Worm (Caenorhabditis elegans) whole organism, young adult: ENCODE data around the gene ZC373.5.

Experiments
- F57A8.1 ChIP-seq: fragments of 200-800 bp; sonication (Bioruptor generic); optimal IDR thresholded peaks from 2 replicates; lab custom pipeline; 2018; ENCODE audit warnings: mild to moderate bottlenecking, missing genetic modification characterization, moderate library complexity, missing compliant biosample characterization
- T07F8.4 ChIP-seq: sonication (generic microtip); optimal IDR thresholded peaks from 2 replicates; lab custom pipeline; 2016; ENCODE audit warnings: mild to moderate bottlenecking, missing genetic modification characterization, moderate library complexity, missing compliant biosample characterization
- ccch-3 ChIP-seq: fragments of 200-800 bp; sonication (Bioruptor generic); optimal IDR thresholded peaks from 2 replicates; lab custom pipeline; 2018; ENCODE audit warnings: mild to moderate bottlenecking, missing genetic modification characterization, missing compliant biosample characterization
- ceh-58 ChIP-seq: fragments of 200-800 bp; sonication (Bioruptor generic); IDR thresholded peaks from 2 replicates; pipeline ENCODE4 v1.3.6; 2022; ENCODE audit warnings: missing genetic modification characterization, missing compliant biosample characterization
- dpl-1 ChIP-seq: fragments of 150-350 bp; optimal IDR thresholded peaks from 2 replicates; lab custom pipeline; 2014; ENCODE audit warnings: missing biosample characterization, missing genetic modification reagents, missing genetic modification characterization
- pbrm-1 ChIP-seq: fragments of 200-800 bp; sonication (Bioruptor generic); IDR thresholded peaks from 2 replicates; pipeline ENCODE4 v1.3.6; 2022; ENCODE audit warnings: missing genetic modification reagents, missing genetic modification characterization, missing compliant biosample characterization
- pha-4 ChIP-seq: fragments of 150-350 bp; sonication (generic microtip); optimal IDR thresholded peaks from 2 replicates; lab custom pipeline; 2014; ENCODE audit warnings: missing biosample characterization, missing genetic modification reagents, missing genetic modification characterization
- snpc-4 ChIP-seq, 5 experiments: fragments of 150-350 bp in 1 of 5; sonication (generic microtip) in 4 of 5; optimal IDR thresholded peaks; 2 replicates each; lab custom pipeline; 2014 to 2018; ENCODE audit warnings: missing genetic modification characterization in 5 of 5, missing biosample characterization in 3 of 5, antibody characterized with exemption in 2 of 5, mild to moderate bottlenecking in 2 of 5, missing compliant biosample characterization in 2 of 5, missing genotype in 2 of 5, moderate library complexity in 2 of 5, missing genetic modification reagents in 1 of 5
- unc-62 ChIP-seq: fragments of 150-350 bp; optimal IDR thresholded peaks from 2 replicates; lab custom pipeline; 2014; ENCODE audit warnings: missing biosample characterization, missing genetic modification reagents, missing genetic modification characterization
- ztf-22 ChIP-seq: fragments of 200-800 bp; sonication (Bioruptor generic); optimal IDR thresholded peaks from 2 replicates; lab custom pipeline; 2018; ENCODE audit warnings: mild to moderate bottlenecking, missing genetic modification characterization, moderate library complexity, missing compliant biosample characterization

DNA sequence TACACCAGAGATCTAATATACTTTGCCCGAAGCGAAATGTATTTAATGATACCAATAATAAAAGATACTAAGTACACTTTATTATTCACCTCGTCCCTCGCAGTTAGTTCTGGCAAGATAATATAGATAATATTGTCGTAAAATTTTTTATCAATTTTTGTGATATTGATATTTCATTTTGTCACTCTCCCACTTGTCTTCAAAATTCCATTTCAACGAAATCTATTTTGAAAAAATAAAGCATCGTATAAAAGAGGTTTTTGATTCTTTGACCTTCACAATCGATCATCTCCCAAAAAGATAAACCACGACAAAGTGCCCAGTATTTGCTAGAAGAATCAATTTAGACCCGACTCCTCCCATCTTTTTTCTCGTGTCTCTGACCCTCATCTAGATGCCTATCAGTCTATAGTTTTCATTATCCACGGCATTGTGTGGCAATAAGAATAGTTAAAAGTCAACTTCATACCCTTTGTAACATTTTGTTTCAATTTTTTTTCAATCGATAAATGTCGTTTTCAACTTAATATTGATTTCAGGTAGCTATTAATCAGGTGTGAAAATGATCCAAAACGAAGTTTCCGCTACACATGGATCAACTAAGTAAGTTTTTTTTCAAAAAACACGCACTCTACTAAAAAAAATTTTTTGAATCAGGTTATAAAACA is 20.3 kb downstream of the ZC373.5 start, which contains the start of gene cbs-1:
- no peak for TF ChIP-seq pbrm-1 (GFP tag; lab: Robert Waterston, UW)
- TF ChIP-seq pha-4 (tag; lab: Kevin White, UChicago): no peak
- no peak for TF ChIP-seq T07F8.4 (tag; lab: Kevin White, UChicago)
- no peak for TF ChIP-seq ztf-22 (GFP tag; lab: Kevin White, UChicago)
- no peak for TF ChIP-seq ceh-58 (GFP tag; lab: Robert Waterston, UW)
- no peak for TF ChIP-seq snpc-4 (GFP tag; optimal IDR thresholded peaks at IDR 0.05; lab: Kevin White, UChicago)
- TF ChIP-seq snpc-4 (tag; optimal IDR thresholded peaks at IDR 0.05; lab: Kevin White, UChicago): no peak
- no peak for TF ChIP-seq unc-62 (GFP tag; lab: Kevin White, UChicago)
- TF ChIP-seq F57A8.1 (GFP tag; lab: Kevin White, UChicago): no peak
- TF ChIP-seq ccch-3 (GFP tag; lab: Kevin White, UChicago): no peak
- TF ChIP-seq dpl-1 (GFP tag; lab: Kevin White, UChicago): no peak
